Fruit fly (Drosophila melanogaster) whole organism: ENCODE data around the gene TM9SF3.

Source experiments
- CG8478 ChIP-seq: fragments of >200 bp; optimal IDR thresholded peaks from 2 replicates; lab custom pipeline; 2018; ENCODE audit warnings: inconsistent platforms
- Dll ChIP-seq: fragments of >200 bp; optimal IDR thresholded peaks from 2 replicates; lab custom pipeline; 2017
- pan ChIP-seq: fragments of >200 bp; optimal IDR thresholded peaks from 2 replicates; lab custom pipeline; 2017
- psq ChIP-seq: fragments of >200 bp; optimal IDR thresholded peaks from 2 replicates; lab custom pipeline; 2017
- usp ChIP-seq: fragments of >200 bp; optimal IDR thresholded peaks from 2 replicates; lab custom pipeline; 2017; ENCODE audit warnings: missing biosample characterization, missing genetic modification characterization, mixed read lengths

- no peak for TF ChIP-seq usp (GFP tag; lab: Kevin White, UChicago)
- no peak for TF ChIP-seq pan (lab: Kevin White, UChicago)
- TF ChIP-seq psq (lab: Kevin White, UChicago) = no peak
- no peak for TF ChIP-seq CG8478
- TF ChIP-seq Dll = no peak
Observed at dm6 chr3L:5553717-5554116, 50.1 kb downstream of the TM9SF3 start.
